Fruit fly (Drosophila melanogaster) whole organism, embryonic: ENCODE measurements around the gene pyd.

Experiments used
- Abd-B ChIP-seq: fragments of 200-800 bp; sonication (Bioruptor generic); optimal IDR thresholded peaks from 2 replicates; lab custom pipeline; 2018; ENCODE audit warnings: missing biosample characterization, mild to moderate bottlenecking, missing genetic modification characterization, moderate library complexity
- Atf-2 ChIP-seq: fragments of 200-800 bp; sonication (Bioruptor generic); optimal IDR thresholded peaks from 2 replicates; lab custom pipeline; 2016; ENCODE audit warnings: missing biosample characterization, missing genetic modification characterization
- Bteb2 ChIP-seq: fragments of 200-800 bp; sonication (Bioruptor generic); optimal IDR thresholded peaks from 2 replicates; lab custom pipeline; 2016; ENCODE audit warnings: missing biosample characterization, missing genetic modification characterization
- CG10543 ChIP-seq: fragments of 200-800 bp; sonication (Bioruptor generic); optimal IDR thresholded peaks from 3 replicates; lab custom pipeline; 2017; ENCODE audit warnings: missing biosample characterization, mild to moderate bottlenecking, missing genetic modification characterization, moderate library complexity
- CG10654 ChIP-seq: fragments of 200-800 bp; sonication (Bioruptor generic); optimal IDR thresholded peaks from 2 replicates; lab custom pipeline; 2016; ENCODE audit warnings: missing biosample characterization, missing genetic modification characterization
- CG11560 ChIP-seq: fragments of 200-800 bp; sonication (Bioruptor generic); IDR thresholded peaks from 3 replicates; pipeline ENCODE4 v1.3.6; 2022; ENCODE audit warnings: missing biosample characterization, missing genetic modification characterization
- CG12155 ChIP-seq: fragments of 200-800 bp; sonication (Bioruptor generic); optimal IDR thresholded peaks from 3 replicates; lab custom pipeline; 2016; ENCODE audit warnings: missing biosample characterization, missing genetic modification characterization
- CG12659 ChIP-seq: fragments of 200-800 bp; sonication (Bioruptor generic); optimal IDR thresholded peaks from 3 replicates; lab custom pipeline; 2017; ENCODE audit warnings: mild to moderate bottlenecking, missing biosample characterization, missing genetic modification reagents, missing genetic modification characterization
- CG13287 ChIP-seq: fragments of 200-800 bp; sonication (Bioruptor generic); IDR thresholded peaks from 2 replicates; pipeline ENCODE4 v1.3.6; 2022; ENCODE audit warnings: missing biosample characterization, missing genetic modification characterization; ENCODE audit not compliant: partially characterized antibody
- CG13424 ChIP-seq: fragments of 200-800 bp; sonication (Bioruptor generic); optimal IDR thresholded peaks from 2 replicates; lab custom pipeline; 2019; ENCODE audit warnings: missing biosample characterization, mild to moderate bottlenecking, missing genetic modification characterization, moderate library complexity
- CG15696 ChIP-seq: fragments of 200-800 bp; sonication (Bioruptor generic); optimal IDR thresholded peaks from 2 replicates; lab custom pipeline; 2019; ENCODE audit warnings: missing biosample characterization, mild to moderate bottlenecking, missing genetic modification characterization, moderate library complexity
- CG16815 ChIP-seq: fragments of 200-800 bp; sonication (Bioruptor generic); optimal IDR thresholded peaks from 3 replicates; lab custom pipeline; 2017; ENCODE audit warnings: missing biosample characterization, mild to moderate bottlenecking, missing genetic modification characterization
- CG18619 ChIP-seq: fragments of 200-800 bp; sonication (Bioruptor generic); optimal IDR thresholded peaks from 3 replicates; lab custom pipeline; 2017; ENCODE audit warnings: missing biosample characterization, mild to moderate bottlenecking, missing genetic modification characterization
- CG6854 ChIP-seq: fragments of 200-800 bp; sonication (Bioruptor generic); optimal IDR thresholded peaks from 3 replicates; lab custom pipeline; 2017; ENCODE audit warnings: missing biosample characterization, mild to moderate bottlenecking, missing genetic modification characterization
- CG8388 ChIP-seq: fragments of 200-800 bp; sonication (Bioruptor generic); optimal IDR thresholded peaks from 2 replicates; lab custom pipeline; 2019; ENCODE audit warnings: missing biosample characterization, mild to moderate bottlenecking, missing genetic modification characterization, moderate library complexity
- CG9437 ChIP-seq: fragments of 200-800 bp; sonication (Bioruptor generic); optimal IDR thresholded peaks from 2 replicates; lab custom pipeline; 2018; ENCODE audit warnings: missing biosample characterization, mild to moderate bottlenecking, missing genetic modification characterization
- CG9817 ChIP-seq: fragments of 200-800 bp; sonication (Bioruptor generic); optimal IDR thresholded peaks from 2 replicates; lab custom pipeline; 2018; ENCODE audit warnings: missing biosample characterization, mild to moderate bottlenecking, missing genetic modification characterization, moderate library complexity
- CG9876 ChIP-seq: fragments of 200-800 bp; sonication (Bioruptor generic); optimal IDR thresholded peaks from 2 replicates; lab custom pipeline; 2016; ENCODE audit warnings: missing biosample characterization, missing genetic modification characterization
- Chrac-16 ChIP-seq: fragments of 200-800 bp; sonication (Bioruptor generic); optimal IDR thresholded peaks from 3 replicates; lab custom pipeline; 2016; ENCODE audit warnings: missing biosample characterization, missing genetic modification characterization
- Dad ChIP-seq: fragments of 200-800 bp; sonication (Bioruptor generic); optimal IDR thresholded peaks from 3 replicates; lab custom pipeline; 2016; ENCODE audit warnings: missing biosample characterization, missing genetic modification characterization
- Gug ChIP-seq: fragments of 200-800 bp; sonication (Bioruptor generic); IDR thresholded peaks from 4 replicates; pipeline ENCODE4 v1.3.6; 2022; ENCODE audit warnings: missing biosample characterization, missing genetic modification characterization
- H2.0 ChIP-seq: fragments of 200-800 bp; sonication (Bioruptor generic); IDR thresholded peaks from 2 replicates; pipeline ENCODE4 v1.3.6; 2022; ENCODE audit warnings: missing biosample characterization, missing genetic modification characterization
- HmgZ ChIP-seq: fragments of 200-800 bp; sonication (Bioruptor generic); optimal IDR thresholded peaks from 2 replicates; lab custom pipeline; 2018; ENCODE audit warnings: missing biosample characterization, mild to moderate bottlenecking, missing genetic modification characterization
- MESR4 ChIP-seq: fragments of 200-800 bp; sonication (Bioruptor generic); optimal IDR thresholded peaks from 2 replicates; lab custom pipeline; 2018; ENCODE audit warnings: missing biosample characterization, mild to moderate bottlenecking, missing genetic modification characterization, moderate library complexity
- Neu2 ChIP-seq: fragments of 200-800 bp; sonication (Bioruptor generic); optimal IDR thresholded peaks from 3 replicates; lab custom pipeline; 2016; ENCODE audit warnings: missing biosample characterization, missing genetic modification characterization, borderline replicate concordance
- Nf-YC ChIP-seq: fragments of 200-800 bp; optimal IDR thresholded peaks from 3 replicates; lab custom pipeline; 2019; ENCODE audit warnings: missing biosample characterization, mild to moderate bottlenecking, missing genetic modification characterization, moderate library complexity
- Oaz ChIP-seq: fragments of 200-800 bp; sonication (Bioruptor generic); IDR thresholded peaks from 2 replicates; pipeline ENCODE4 v1.3.6; 2022; ENCODE audit warnings: missing biosample characterization, missing genetic modification characterization
- Ravus ChIP-seq: fragments of 200-800 bp; sonication (Bioruptor generic); IDR thresholded peaks from 2 replicates; pipeline ENCODE4 v1.3.6; 2022; ENCODE audit warnings: missing biosample characterization, missing genetic modification characterization
- TFAM ChIP-seq: fragments of 200-800 bp; sonication (Bioruptor generic); optimal IDR thresholded peaks from 2 replicates; lab custom pipeline; 2017; ENCODE audit warnings: missing biosample characterization, missing genetic modification characterization, inconsistent platforms
- bcd ChIP-seq: fragments of 200-800 bp; sonication (Bioruptor generic); optimal IDR thresholded peaks from 2 replicates; lab custom pipeline; 2017; ENCODE audit warnings: missing biosample characterization, mild to moderate bottlenecking, missing genetic modification characterization
- chm ChIP-seq: fragments of 200-800 bp; sonication (Bioruptor generic); IDR thresholded peaks from 2 replicates; pipeline ENCODE4 v1.3.6; 2022; ENCODE audit warnings: missing biosample characterization, missing genetic modification characterization
- crc ChIP-seq: fragments of 200-800 bp; sonication (Bioruptor generic); optimal IDR thresholded peaks from 2 replicates; lab custom pipeline; 2016; ENCODE audit warnings: missing biosample characterization, missing genetic modification characterization
- danr ChIP-seq: fragments of 200-800 bp; sonication (Bioruptor generic); IDR thresholded peaks from 2 replicates; pipeline ENCODE4 v1.3.6; 2022; ENCODE audit warnings: missing biosample characterization, missing genetic modification characterization
- ems ChIP-seq: fragments of 200-800 bp; sonication (Bioruptor generic); optimal IDR thresholded peaks from 3 replicates; lab custom pipeline; 2016; ENCODE audit warnings: missing biosample characterization, missing genetic modification characterization
- fd3F ChIP-seq: fragments of 200-800 bp; sonication (Bioruptor generic); optimal IDR thresholded peaks from 2 replicates; lab custom pipeline; 2018; ENCODE audit warnings: missing biosample characterization, mild to moderate bottlenecking, missing genetic modification characterization, moderate library complexity
- gcm2 ChIP-seq: fragments of 200-800 bp; sonication (Bioruptor generic); optimal IDR thresholded peaks from 2 replicates; lab custom pipeline; 2016; ENCODE audit warnings: missing biosample characterization, missing genetic modification characterization
- jigr1 ChIP-seq: fragments of 200-800 bp; sonication (Bioruptor generic); IDR thresholded peaks from 3 replicates; pipeline ENCODE4 v1.3.6; 2022; ENCODE audit warnings: missing biosample characterization, missing genetic modification characterization
- klu ChIP-seq: fragments of 200-800 bp; sonication (Bioruptor generic); IDR thresholded peaks from 2 replicates; pipeline ENCODE4 v1.3.6; 2022; ENCODE audit warnings: missing biosample characterization, missing genetic modification characterization
- p53 ChIP-seq: fragments of 200-800 bp; sonication (Bioruptor generic); optimal IDR thresholded peaks from 2 replicates; lab custom pipeline; 2016; ENCODE audit warnings: missing biosample characterization, missing genetic modification characterization
- pfk ChIP-seq: fragments of 200-800 bp; sonication (Bioruptor generic); optimal IDR thresholded peaks from 2 replicates; lab custom pipeline; 2018; ENCODE audit warnings: missing biosample characterization, mild to moderate bottlenecking, missing genetic modification characterization, moderate library complexity
- phol ChIP-seq: fragments of 200-800 bp; sonication (Bioruptor generic); optimal IDR thresholded peaks from 3 replicates; lab custom pipeline; 2018; ENCODE audit warnings: missing biosample characterization, mild to moderate bottlenecking, missing genetic modification characterization, moderate library complexity
- prd ChIP-seq, 3 experiments: fragments of >200 bp in 2 of 3; fragments of 200-800 bp in 1 of 3; sonication (Bioruptor generic) in 1 of 3; optimal IDR thresholded peaks in 2 of 3; IDR thresholded peaks in 1 of 3; 2 replicates in 2 of 3; 3 replicates in 1 of 3; pipeline versions ENCODE4 v1.3.6 to Lab custom; 2017 to 2022; ENCODE audit warnings: missing biosample characterization in 1 of 3, missing genetic modification characterization in 1 of 3
- pros ChIP-seq: fragments of 200-800 bp; sonication (Bioruptor generic); optimal IDR thresholded peaks from 3 replicates; lab custom pipeline; 2019; ENCODE audit warnings: missing biosample characterization, mild to moderate bottlenecking, missing genetic modification characterization, moderate library complexity
- psq ChIP-seq: fragments of 200-800 bp; sonication (Bioruptor generic); optimal IDR thresholded peaks from 2 replicates; lab custom pipeline; 2017; ENCODE audit warnings: missing biosample characterization, missing genetic modification characterization
- pzg ChIP-seq: fragments of 200-800 bp; sonication (Bioruptor generic); optimal IDR thresholded peaks from 3 replicates; lab custom pipeline; 2018; ENCODE audit warnings: missing biosample characterization, mild to moderate bottlenecking, missing genetic modification characterization, moderate library complexity
- ro ChIP-seq: fragments of 200-800 bp; sonication (Bioruptor generic); IDR thresholded peaks from 2 replicates; pipeline ENCODE4 v1.3.6; 2022; ENCODE audit warnings: missing biosample characterization, missing genetic modification characterization
- sqz ChIP-seq: fragments of 200-800 bp; sonication (Bioruptor generic); optimal IDR thresholded peaks from 3 replicates; lab custom pipeline; 2018; ENCODE audit warnings: missing biosample characterization, mild to moderate bottlenecking, missing genetic modification characterization
- stwl ChIP-seq: fragments of 200-800 bp; sonication (Bioruptor generic); optimal IDR thresholded peaks from 3 replicates; lab custom pipeline; 2018; ENCODE audit warnings: missing biosample characterization, mild to moderate bottlenecking, missing genetic modification characterization, moderate library complexity

pyd gene

DNA sequence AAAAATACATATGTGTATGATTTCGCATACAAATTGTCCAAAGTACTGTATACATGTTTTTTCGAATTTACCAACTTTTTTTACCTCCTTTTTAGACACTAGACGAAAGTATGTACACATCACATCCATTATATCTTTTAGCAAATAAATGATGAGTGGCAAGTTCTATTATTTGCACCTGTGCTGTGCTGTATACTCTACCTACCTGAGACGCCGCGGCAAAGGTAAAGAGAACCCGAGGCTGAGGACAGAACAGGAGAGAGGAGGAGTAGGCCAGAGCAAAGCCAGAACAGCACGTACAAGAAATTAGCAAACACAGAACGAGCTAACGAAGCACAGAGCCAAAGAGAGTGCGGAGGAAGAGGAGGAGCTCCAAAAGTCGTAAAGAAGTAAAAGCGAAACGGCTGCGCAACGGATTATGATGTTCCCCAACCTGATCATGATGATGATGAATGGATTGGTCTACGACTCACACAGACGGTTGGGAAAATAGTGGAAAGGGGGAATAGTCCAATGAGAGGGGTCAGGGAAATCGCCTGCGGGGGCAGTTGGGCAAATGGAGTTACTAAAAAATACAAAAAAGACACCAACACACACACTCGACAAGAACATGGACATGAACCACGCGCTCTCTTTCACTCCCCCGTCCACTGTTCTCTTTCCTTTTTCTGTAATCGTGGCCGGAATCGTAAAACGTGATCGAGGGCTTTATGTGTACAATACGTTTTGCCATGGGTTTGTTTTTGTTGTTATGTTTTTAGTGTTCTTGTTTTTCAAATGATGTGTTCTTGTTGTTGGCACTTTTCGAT is 3.7 kb downstream of the pyd start (continued):
- TF ChIP-seq pros (no peak), Gug (GFP tag; lab: Robert Waterston, UW) (peak; percentile 73; the same call in 2 of the 4 replicates), pfk (GFP tag; lab: Kevin White, UChicago) (peak; percentile 80), CG6854 (GFP tag; lab: Kevin White, UChicago) (peak; percentile 71), CG8388 (peak; percentile 72), pzg (GFP tag; lab: Kevin White, UChicago) (no peak), ems (GFP tag; lab: Kevin White, UChicago) (peak; percentile 6), HmgZ (peak; percentile 71), jigr1 (GFP tag; lab: Robert Waterston, UW) (peak; percentile 55; the same call in 1 of the 3 replicates), CG18619 (GFP tag; lab: Kevin White, UChicago) (peak; percentile 53), CG9817 (tag; lab: Kevin White, UChicago) (peak; percentile 61), Dad (GFP tag; lab: Kevin White, UChicago) (no peak), Abd-B (peak; percentile 52), phol (tag; lab: Kevin White, UChicago) (peak; percentile 81), stwl (tag; lab: Kevin White, UChicago) (peak; percentile 52), crc (GFP tag; lab: Kevin White, UChicago) (peak; percentile 47), CG11560 (no peak), CG16815 (GFP tag; lab: Kevin White, UChicago) (peak; percentile 77), H2.0 (GFP tag; lab: Robert Waterston, UW) (0 out of 2 replicates have a peak, but pooled peaks have one; percentile 6), CG12659 (GFP tag; lab: Kevin White, UChicago) (peak; percentile 62), CG15696 (peak; percentile 95), CG9876 (no peak), p53 (GFP tag; lab: Kevin White, UChicago) (no peak), Neu2 (peak; percentile 61), CG13424 (tag; lab: Kevin White, UChicago) (peak; percentile 73), Ravus (GFP tag; lab: Robert Waterston, UW) (peak; percentile 11; the same call in 1 of the 2 replicates), MESR4 (GFP tag; lab: Kevin White, UChicago) (no peak), klu (no peak), gcm2 (GFP tag; lab: Kevin White, UChicago) (no peak), CG10543 (no peak), Bteb2 (GFP tag; lab: Kevin White, UChicago) (peak; percentile 46), CG9437 (GFP tag; lab: Kevin White, UChicago) (peak; percentile 66), Atf-2 (GFP tag; lab: Kevin White, UChicago) (peak; percentile 83), prd (optimal IDR thresholded peaks at IDR 0.05; lab: Kevin White, UChicago) (no peak), prd (GFP tag; IDR thresholded peaks at IDR 0.05; lab: Robert Waterston, UW) (peak; percentile 87), danr (peak; percentile 75; the same call in 1 of the 2 replicates), sqz (GFP tag; lab: Kevin White, UChicago) (no peak), Chrac-16 (peak; percentile 78), CG10654 (GFP tag; lab: Kevin White, UChicago) (peak; percentile 23), fd3F (GFP tag; lab: Kevin White, UChicago) (peak; percentile 45), CG12155 (peak; percentile 48), CG13287 (GFP tag; lab: Robert Waterston, UW) (no peak), TFAM (no peak), ro (GFP tag; lab: Robert Waterston, UW) (no peak), Nf-YC (tag; lab: Kevin White, UChicago) (peak; percentile 39), psq (GFP tag; lab: Kevin White, UChicago) (no peak), Oaz (GFP tag; lab: Robert Waterston, UW) (no peak), chm (GFP tag; lab: Robert Waterston, UW) (no peak), bcd (GFP tag; lab: Kevin White, UChicago) (peak; percentile 65)
